Worm (Caenorhabditis elegans) whole organism, young adult: ENCODE measurements around the gene dhhc-6.
A peak's percentile ranks its signal among the peaks of the same experiment; 100 is the strongest.

ENCODE experiments used
- B0019.2 ChIP-seq: fragments of 200-800 bp; sonication (Bioruptor generic); conservative IDR thresholded peaks from 2 replicates; pipeline ENCODE4 v1.3.6; 2022; ENCODE audit warnings: missing genetic modification reagents, missing genetic modification characterization, missing compliant biosample characterization
- C17E4.6 ChIP-seq: fragments of 200-800 bp; sonication (Bioruptor generic); IDR thresholded peaks from 2 replicates; pipeline ENCODE4 v1.3.6; 2022; ENCODE audit warnings: missing genetic modification reagents, missing genetic modification characterization, missing compliant biosample characterization
- D2030.7 ChIP-seq: fragments of 200-800 bp; sonication (Bioruptor generic); IDR thresholded peaks from 2 replicates; pipeline ENCODE4 v1.3.6; 2022; ENCODE audit warnings: missing genetic modification reagents, missing genetic modification characterization, missing compliant biosample characterization
- F33H1.4 ChIP-seq: fragments of 200-800 bp; sonication (Bioruptor generic); IDR thresholded peaks from 2 replicates; pipeline ENCODE4 v1.3.6; 2022; ENCODE audit warnings: missing genetic modification reagents, missing genetic modification characterization, missing compliant biosample characterization
- F37B4.10 ChIP-seq: fragments of 200-800 bp; sonication (Bioruptor generic); IDR thresholded peaks from 2 replicates; pipeline ENCODE4 v1.3.6; 2022; ENCODE audit warnings: missing genetic modification characterization, missing compliant biosample characterization
- F55B11.4 ChIP-seq: sonication (generic microtip); optimal IDR thresholded peaks from 2 replicates; lab custom pipeline; 2016; ENCODE audit warnings: missing compliant biosample characterization, missing genetic modification characterization, borderline replicate concordance; ENCODE audit not compliant: insufficient read depth
- F57A8.1 ChIP-seq: fragments of 200-800 bp; sonication (Bioruptor generic); optimal IDR thresholded peaks from 2 replicates; lab custom pipeline; 2018; ENCODE audit warnings: mild to moderate bottlenecking, missing genetic modification characterization, moderate library complexity, missing compliant biosample characterization
- F57C9.4 ChIP-seq: sonication (generic microtip); optimal IDR thresholded peaks from 2 replicates; lab custom pipeline; 2017; ENCODE audit warnings: mild to moderate bottlenecking, missing genetic modification characterization, missing compliant biosample characterization
- K11D2.4 ChIP-seq: fragments of 200-800 bp; sonication (Bioruptor generic); IDR thresholded peaks from 2 replicates; pipeline ENCODE4 v1.3.6; 2022; ENCODE audit warnings: missing genetic modification reagents, missing genetic modification characterization, missing compliant biosample characterization
- T07F8.4 ChIP-seq: sonication (generic microtip); optimal IDR thresholded peaks from 2 replicates; lab custom pipeline; 2016; ENCODE audit warnings: mild to moderate bottlenecking, missing genetic modification characterization, moderate library complexity, missing compliant biosample characterization
- Y67H2A.10 ChIP-seq: fragments of 200-800 bp; sonication (Bioruptor generic); conservative IDR thresholded peaks from 2 replicates; pipeline ENCODE4 v1.3.6; 2022; ENCODE audit warnings: missing genetic modification reagents, missing genetic modification characterization, missing compliant biosample characterization
- Y95B8A.8 ChIP-seq: fragments of 200-800 bp; sonication (Bioruptor generic); IDR thresholded peaks from 2 replicates; pipeline ENCODE4 v1.3.6; 2022; ENCODE audit warnings: missing genetic modification reagents, missing genetic modification characterization, missing compliant biosample characterization
- ZK185.1 ChIP-seq: sonication (generic microtip); optimal IDR thresholded peaks from 2 replicates; lab custom pipeline; 2016; ENCODE audit warnings: mild to moderate bottlenecking, missing genetic modification characterization, missing compliant biosample characterization; ENCODE audit not compliant: poor library complexity, severe bottlenecking
- aptf-2 ChIP-seq: fragments of 200-800 bp; sonication (Bioruptor generic); conservative IDR thresholded peaks from 2 replicates; pipeline ENCODE4 v1.3.6; 2022; ENCODE audit warnings: missing genetic modification reagents, missing genetic modification characterization, missing compliant biosample characterization
- attf-6 ChIP-seq: fragments of 200-800 bp; sonication (Bioruptor generic); IDR thresholded peaks from 2 replicates; pipeline ENCODE4 v1.3.6; 2022; ENCODE audit warnings: missing genetic modification reagents, missing genetic modification characterization, missing compliant biosample characterization
- bed-1 ChIP-seq: fragments of 200-800 bp; sonication (Bioruptor generic); IDR thresholded peaks from 2 replicates; pipeline ENCODE4 v1.3.6; 2022; ENCODE audit warnings: missing genetic modification reagents, missing genetic modification characterization, missing compliant biosample characterization
- ceh-100 ChIP-seq: fragments of 200-800 bp; sonication (Bioruptor generic); IDR thresholded peaks from 2 replicates; pipeline ENCODE4 v1.3.6; 2022; ENCODE audit warnings: missing genetic modification reagents, missing genetic modification characterization, missing compliant biosample characterization
- chd-7 ChIP-seq: sonication (generic microtip); optimal IDR thresholded peaks from 2 replicates; lab custom pipeline; 2016; ENCODE audit warnings: mild to moderate bottlenecking, missing genetic modification characterization, moderate library complexity, missing compliant biosample characterization
- dpl-1 ChIP-seq: fragments of 150-350 bp; optimal IDR thresholded peaks from 2 replicates; lab custom pipeline; 2014; ENCODE audit warnings: missing biosample characterization, missing genetic modification reagents, missing genetic modification characterization
- efl-1 ChIP-seq: fragments of 150-350 bp; optimal IDR thresholded peaks from 2 replicates; lab custom pipeline; 2014; ENCODE audit warnings: missing biosample characterization, missing genetic modification reagents, missing genetic modification characterization
- egl-44 ChIP-seq: fragments of 200-800 bp; sonication (Bioruptor generic); IDR thresholded peaks from 2 replicates; pipeline ENCODE4 v1.3.6; 2022; ENCODE audit warnings: missing genetic modification reagents, missing genetic modification characterization, missing compliant biosample characterization
- egrh-3 ChIP-seq: fragments of 200-800 bp; sonication (Bioruptor generic); IDR thresholded peaks from 2 replicates; pipeline ENCODE4 v1.3.6; 2022; ENCODE audit warnings: missing genetic modification reagents, missing genetic modification characterization, missing compliant biosample characterization
- hrde-1 ChIP-seq: sonication (generic microtip); optimal IDR thresholded peaks from 2 replicates; lab custom pipeline; 2016; ENCODE audit warnings: missing genetic modification characterization, mild to moderate bottlenecking, missing compliant biosample characterization, moderate library complexity, missing genotype, missing genetic modification reagents, borderline replicate concordance
- lir-1 ChIP-seq: fragments of 200-800 bp; sonication (Bioruptor generic); conservative IDR thresholded peaks from 2 replicates; pipeline ENCODE4 v1.3.6; 2022; ENCODE audit warnings: missing genetic modification reagents, missing genetic modification characterization, missing compliant biosample characterization
- lsl-1 ChIP-seq: fragments of 200-800 bp; sonication (Bioruptor generic); optimal IDR thresholded peaks from 2 replicates; lab custom pipeline; 2018; ENCODE audit warnings: mild to moderate bottlenecking, missing genetic modification characterization, moderate library complexity, missing compliant biosample characterization
- lsy-27 ChIP-seq: sonication (generic microtip); optimal IDR thresholded peaks from 2 replicates; lab custom pipeline; 2017; ENCODE audit warnings: missing genetic modification characterization, mild to moderate bottlenecking, missing compliant biosample characterization, antibody characterized with exemption, missing genotype, borderline replicate concordance; ENCODE audit not compliant: insufficient read depth
- madf-10 ChIP-seq: sonication (generic microtip); optimal IDR thresholded peaks from 2 replicates; lab custom pipeline; 2016; ENCODE audit warnings: mild to moderate bottlenecking, missing genetic modification characterization, missing compliant biosample characterization
- madf-6 ChIP-seq: fragments of 200-800 bp; sonication (Bioruptor generic); IDR thresholded peaks from 2 replicates; pipeline ENCODE4 v1.3.6; 2022; ENCODE audit warnings: missing genetic modification reagents, missing genetic modification characterization, missing compliant biosample characterization
- mxl-1 ChIP-seq: sonication (generic microtip); optimal IDR thresholded peaks from 2 replicates; lab custom pipeline; 2016; ENCODE audit warnings: missing genetic modification characterization, missing compliant biosample characterization
- nfya-1 ChIP-seq: sonication (generic microtip); optimal IDR thresholded peaks from 2 replicates; lab custom pipeline; 2017; ENCODE audit warnings: antibody characterized with exemption, missing compliant biosample characterization, missing genetic modification characterization, borderline replicate concordance; ENCODE audit not compliant: insufficient read depth
- nhr-80 ChIP-seq: sonication (generic microtip); optimal IDR thresholded peaks from 2 replicates; lab custom pipeline; 2016; ENCODE audit warnings: missing genetic modification characterization, missing compliant biosample characterization
- nhr-90 ChIP-seq: sonication (generic microtip); optimal IDR thresholded peaks from 2 replicates; lab custom pipeline; 2016; ENCODE audit warnings: missing genotype, mild to moderate bottlenecking, missing genetic modification characterization, missing compliant biosample characterization
- pbrm-1 ChIP-seq: fragments of 200-800 bp; sonication (Bioruptor generic); IDR thresholded peaks from 2 replicates; pipeline ENCODE4 v1.3.6; 2022; ENCODE audit warnings: missing genetic modification reagents, missing genetic modification characterization, missing compliant biosample characterization
- pha-4 ChIP-seq: fragments of 150-350 bp; sonication (generic microtip); optimal IDR thresholded peaks from 2 replicates; lab custom pipeline; 2014; ENCODE audit warnings: missing biosample characterization, missing genetic modification reagents, missing genetic modification characterization
- rcor-1 ChIP-seq: fragments of 200-800 bp; sonication (Bioruptor generic); IDR thresholded peaks from 2 replicates; pipeline ENCODE4 v1.3.6; 2022; ENCODE audit warnings: missing genetic modification reagents, missing genetic modification characterization, missing compliant biosample characterization
- repo-1 ChIP-seq: sonication (generic microtip); optimal IDR thresholded peaks from 2 replicates; lab custom pipeline; 2017; ENCODE audit warnings: mild to moderate bottlenecking, missing genetic modification characterization, missing compliant biosample characterization
- sea-2 ChIP-seq: fragments of 200-800 bp; sonication (Bioruptor generic); IDR thresholded peaks from 2 replicates; pipeline ENCODE4 v1.3.6; 2022; ENCODE audit warnings: missing genetic modification characterization, missing compliant biosample characterization
- snpc-1.1 ChIP-seq: sonication (generic microtip); optimal IDR thresholded peaks from 2 replicates; lab custom pipeline; 2017; ENCODE audit warnings: missing genetic modification characterization, mild to moderate bottlenecking, missing compliant biosample characterization, antibody characterized with exemption, moderate library complexity, missing genotype, missing genetic modification reagents; ENCODE audit not compliant: insufficient read depth
- snpc-3.4 ChIP-seq: sonication (generic microtip); optimal IDR thresholded peaks from 2 replicates; lab custom pipeline; 2017; ENCODE audit warnings: missing genetic modification characterization, mild to moderate bottlenecking, missing compliant biosample characterization, antibody characterized with exemption, moderate library complexity, missing genotype, missing genetic modification reagents
- snpc-4 ChIP-seq, 5 experiments: fragments of 150-350 bp in 1 of 5; sonication (generic microtip) in 4 of 5; optimal IDR thresholded peaks; 2 replicates each; lab custom pipeline; 2014 to 2018; ENCODE audit warnings: missing genetic modification characterization in 5 of 5, missing biosample characterization in 3 of 5, antibody characterized with exemption in 2 of 5, mild to moderate bottlenecking in 2 of 5, missing compliant biosample characterization in 2 of 5, missing genotype in 2 of 5, moderate library complexity in 2 of 5, missing genetic modification reagents in 1 of 5
- tbx-9 ChIP-seq: sonication (generic microtip); optimal IDR thresholded peaks from 2 replicates; lab custom pipeline; 2016; ENCODE audit warnings: borderline replicate concordance, missing genetic modification characterization, inconsistent platforms, missing compliant biosample characterization
- tlf-1 ChIP-seq: fragments of 200-800 bp; sonication (Bioruptor generic); optimal IDR thresholded peaks from 2 replicates; lab custom pipeline; 2018; ENCODE audit warnings: mild to moderate bottlenecking, missing genetic modification characterization, missing compliant biosample characterization
- xnd-1 ChIP-seq: sonication (generic microtip); optimal IDR thresholded peaks from 2 replicates; lab custom pipeline; 2016; ENCODE audit warnings: missing genotype, missing genetic modification reagents, missing genetic modification characterization, missing compliant biosample characterization
- zim-3 ChIP-seq: sonication (generic microtip); optimal IDR thresholded peaks from 2 replicates; lab custom pipeline; 2017; ENCODE audit warnings: mild to moderate bottlenecking, missing genetic modification characterization, moderate library complexity, missing compliant biosample characterization
- ztf-25 ChIP-seq: fragments of 200-800 bp; sonication (Bioruptor generic); IDR thresholded peaks from 2 replicates; pipeline ENCODE4 v1.3.6; 2022; ENCODE audit warnings: missing genetic modification reagents, missing genetic modification characterization, missing compliant biosample characterization
- ztf-6 ChIP-seq: fragments of 200-800 bp; sonication (Bioruptor generic); IDR thresholded peaks from 2 replicates; pipeline ENCODE4 v1.3.6; 2022; ENCODE audit warnings: missing genetic modification reagents, missing genetic modification characterization, missing compliant biosample characterization

Gene dhhc-6

ce11 chrIV:12124314-12125084, at the start of gene dhhc-6 (continued):
- TF ChIP-seq B0019.2 (GFP tag; lab: Robert Waterston, UW) (no peak), F57A8.1 (GFP tag; lab: Kevin White, UChicago) (no peak), ztf-25 (no peak), lsl-1 (GFP tag; lab: Kevin White, UChicago) (no peak), sea-2 (GFP tag; lab: Robert Waterston, UW) (no peak), D2030.7 (GFP tag; lab: Robert Waterston, UW) (no peak), xnd-1 (no peak), aptf-2 (GFP tag; lab: Robert Waterston, UW) (no peak), madf-10 (tag; lab: Kevin White, UChicago) (no peak), pha-4 (tag; lab: Kevin White, UChicago) (no peak), egrh-3 (GFP tag; lab: Robert Waterston, UW) (peak; percentile 56; the same call in 1 of the 2 replicates), snpc-3.4 (no peak), zim-3 (tag; lab: Kevin White, UChicago) (no peak), nhr-80 (no peak), tbx-9 (no peak), tlf-1 (GFP tag; lab: Kevin White, UChicago) (no peak), K11D2.4 (GFP tag; lab: Robert Waterston, UW) (no peak), F55B11.4 (no peak), repo-1 (no peak), Y95B8A.8 (GFP tag; lab: Robert Waterston, UW) (peak; percentile 58; the same call in 1 of the 2 replicates), egl-44 (no peak), F37B4.10 (GFP tag; lab: Robert Waterston, UW) (no peak), snpc-4 (GFP tag; optimal IDR thresholded peaks at IDR 0.05; lab: Kevin White, UChicago) (no peak), snpc-4 (tag; optimal IDR thresholded peaks at IDR 0.05; lab: Kevin White, UChicago) (peak in 1 of 4 experiments; percentile 19), F33H1.4 (GFP tag; lab: Robert Waterston, UW) (no peak), efl-1 (no peak), bed-1 (GFP tag; lab: Robert Waterston, UW) (no peak), pbrm-1 (GFP tag; lab: Robert Waterston, UW) (no peak), snpc-1.1 (tag; lab: Kevin White, UChicago) (no peak), C17E4.6 (GFP tag; lab: Robert Waterston, UW) (no peak), dpl-1 (GFP tag; lab: Kevin White, UChicago) (no peak), F57C9.4 (no peak), T07F8.4 (no peak), lsy-27 (no peak), mxl-1 (tag; lab: Kevin White, UChicago) (no peak), lir-1 (GFP tag; lab: Robert Waterston, UW) (no peak), ZK185.1 (tag; lab: Kevin White, UChicago) (no peak), nfya-1 (tag; lab: Kevin White, UChicago) (no peak), ztf-6 (no peak), madf-6 (GFP tag; lab: Robert Waterston, UW) (peak; percentile 19; the same call in 1 of the 2 replicates), nhr-90 (tag; lab: Kevin White, UChicago) (no peak), hrde-1 (tag; lab: Kevin White, UChicago) (peak; percentile 40), Y67H2A.10 (no peak), ceh-100 (no peak), attf-6 (GFP tag; lab: Robert Waterston, UW) (0 out of 2 replicates have a peak, but pooled peaks have one; percentile 43), rcor-1 (GFP tag; lab: Robert Waterston, UW) (no peak), chd-7 (tag; lab: Kevin White, UChicago) (no peak)
